Worm (Caenorhabditis elegans) whole organism, L4 larva: ENCODE measurements around the gene srh-30.

Source experiments
- D1046.2 ChIP-seq: fragments of 200-800 bp; sonication (Bioruptor generic); IDR thresholded peaks from 2 replicates; pipeline ENCODE4 v1.3.6; 2022; ENCODE audit warnings: missing genetic modification characterization, missing compliant biosample characterization
- F44E2.7 ChIP-seq: fragments of 200-800 bp; sonication (Bioruptor generic); IDR thresholded peaks from 2 replicates; pipeline ENCODE4 v2.1.2; 2022; ENCODE audit warnings: missing genetic modification characterization, missing compliant biosample characterization
- R02D3.7 ChIP-seq: fragments of 150-350 bp; sonication (generic microtip); optimal IDR thresholded peaks from 3 replicates; lab custom pipeline; 2014; ENCODE audit warnings: missing biosample characterization, missing genetic modification characterization
- daf-19 ChIP-seq: fragments of 200-800 bp; sonication (Bioruptor generic); conservative IDR thresholded peaks from 2 replicates; pipeline ENCODE4 v1.3.6; 2022; ENCODE audit warnings: missing genetic modification characterization, missing compliant biosample characterization
- dpl-1 ChIP-seq: fragments of 150-350 bp; optimal IDR thresholded peaks from 2 replicates; lab custom pipeline; 2014; ENCODE audit warnings: missing biosample characterization, missing genetic modification reagents, missing genetic modification characterization
- dve-1 ChIP-seq: sonication (generic microtip); optimal IDR thresholded peaks from 2 replicates; lab custom pipeline; 2017; ENCODE audit warnings: antibody characterized with exemption, mild to moderate bottlenecking, missing genetic modification characterization, missing compliant biosample characterization; ENCODE audit not compliant: insufficient read depth
- gei-8 ChIP-seq: fragments of 200-800 bp; sonication (Bioruptor generic); optimal IDR thresholded peaks from 2 replicates; lab custom pipeline; 2018; ENCODE audit warnings: mild to moderate bottlenecking, missing genetic modification characterization, missing compliant biosample characterization
- hif-1 ChIP-seq, 2 experiments: sonication (generic microtip); optimal IDR thresholded peaks; 2 replicates each; lab custom pipeline; 2016 to 2017; ENCODE audit warnings: missing compliant biosample characterization in 2 of 2, missing genetic modification characterization in 2 of 2, missing genetic modification reagents in 2 of 2, missing genotype in 2 of 2, mild to moderate bottlenecking in 1 of 2
- hlh-30 ChIP-seq: sonication (generic microtip); optimal IDR thresholded peaks from 2 replicates; lab custom pipeline; 2017; ENCODE audit warnings: antibody characterized with exemption, mild to moderate bottlenecking, missing genetic modification characterization, missing compliant biosample characterization; ENCODE audit not compliant: insufficient read depth
- hmg-1.1 ChIP-seq: fragments of 200-800 bp; sonication (Bioruptor generic); IDR thresholded peaks from 2 replicates; pipeline ENCODE4 v1.3.6; 2022; ENCODE audit warnings: missing genetic modification reagents, missing genetic modification characterization, missing compliant biosample characterization
- jun-1 ChIP-seq: fragments of 150-350 bp; optimal IDR thresholded peaks from 2 replicates; lab custom pipeline; 2014; ENCODE audit warnings: missing biosample characterization, missing genetic modification reagents, missing genetic modification characterization
- lin-13 ChIP-seq: fragments of 150-350 bp; optimal IDR thresholded peaks from 2 replicates; lab custom pipeline; 2014; ENCODE audit warnings: missing biosample characterization, missing genetic modification reagents, missing genetic modification characterization
- lin-15B ChIP-seq: fragments of 150-350 bp; sonication (generic microtip); optimal IDR thresholded peaks from 3 replicates; lab custom pipeline; 2014; ENCODE audit warnings: missing biosample characterization, missing genetic modification characterization
- lsy-2 ChIP-seq, 2 experiments: fragments of 150-350 bp in 1 of 2; sonication (generic microtip) in 1 of 2; optimal IDR thresholded peaks; 2 replicates each; lab custom pipeline; 2014 to 2017; ENCODE audit warnings: missing biosample characterization in 2 of 2, missing genetic modification characterization in 2 of 2
- mdl-1 ChIP-seq, 2 experiments: fragments of 150-350 bp in 1 of 2; sonication (generic microtip) in 1 of 2; optimal IDR thresholded peaks; 2 replicates each; lab custom pipeline; 2014 to 2017; ENCODE audit warnings: missing biosample characterization in 2 of 2, missing genetic modification characterization in 2 of 2
- mep-1 ChIP-seq: fragments of 150-350 bp; sonication (generic microtip); optimal IDR thresholded peaks from 3 replicates; lab custom pipeline; 2014; ENCODE audit warnings: missing biosample characterization, missing genetic modification characterization
- mes-2 ChIP-seq: sonication (generic microtip); optimal IDR thresholded peaks from 2 replicates; lab custom pipeline; 2016; ENCODE audit warnings: missing genotype, mild to moderate bottlenecking, missing genetic modification characterization, missing compliant biosample characterization; ENCODE audit not compliant: poor library complexity, severe bottlenecking
- mxl-2 ChIP-seq: fragments of 200-800 bp; sonication (Bioruptor generic); conservative IDR thresholded peaks from 2 replicates; pipeline ENCODE4 v1.3.6; 2022; ENCODE audit warnings: missing genetic modification reagents, missing genetic modification characterization, missing compliant biosample characterization
- mxl-3 ChIP-seq: fragments of 200-800 bp; sonication (Bioruptor generic); optimal IDR thresholded peaks from 2 replicates; lab custom pipeline; 2018; ENCODE audit warnings: mild to moderate bottlenecking, missing genetic modification characterization, missing compliant biosample characterization
- nhr-11 ChIP-seq: fragments of 150-350 bp; optimal IDR thresholded peaks from 2 replicates; lab custom pipeline; 2014; ENCODE audit warnings: missing biosample characterization, missing genetic modification characterization
- nhr-111 ChIP-seq: fragments of 200-800 bp; sonication (Bioruptor generic); optimal IDR thresholded peaks from 2 replicates; lab custom pipeline; 2018; ENCODE audit warnings: mild to moderate bottlenecking, missing genetic modification characterization, missing compliant biosample characterization
- nhr-28 ChIP-seq: fragments of 150-350 bp; optimal IDR thresholded peaks from 2 replicates; lab custom pipeline; 2014; ENCODE audit warnings: missing biosample characterization, missing genetic modification characterization
- nhr-48 ChIP-seq: sonication (generic microtip); optimal IDR thresholded peaks from 2 replicates; lab custom pipeline; 2016; ENCODE audit warnings: mild to moderate bottlenecking, missing genetic modification characterization, missing compliant biosample characterization
- pha-4 ChIP-seq, 2 experiments: fragments of 150-350 bp in 1 of 2; fragments of 200-800 bp in 1 of 2; sonication (Bioruptor generic) in 1 of 2; IDR thresholded peaks in 1 of 2; optimal IDR thresholded peaks in 1 of 2; 2 replicates each; pipeline versions ENCODE4 v1.3.6 to Lab custom; 2014 to 2022; ENCODE audit warnings: missing genetic modification characterization in 2 of 2, missing genetic modification reagents in 2 of 2, missing biosample characterization in 1 of 2, missing compliant biosample characterization in 1 of 2
- rbr-2 ChIP-seq: sonication (generic microtip); optimal IDR thresholded peaks from 2 replicates; lab custom pipeline; 2016; ENCODE audit warnings: missing genotype, missing genetic modification characterization, missing compliant biosample characterization
- set-16 ChIP-seq: fragments of 200-800 bp; sonication (Bioruptor generic); IDR thresholded peaks from 2 replicates; pipeline ENCODE4 v1.3.6; 2022; ENCODE audit warnings: missing genetic modification reagents, missing genetic modification characterization, missing compliant biosample characterization
- tag-97 ChIP-seq: fragments of 200-800 bp; sonication (Bioruptor generic); IDR thresholded peaks from 2 replicates; pipeline ENCODE4 v1.3.6; 2022; ENCODE audit warnings: missing genetic modification characterization, missing compliant biosample characterization
- unc-130 ChIP-seq: sonication (generic microtip); optimal IDR thresholded peaks from 2 replicates; lab custom pipeline; 2016; ENCODE audit warnings: missing genetic modification reagents, missing genetic modification characterization, missing compliant biosample characterization
- unc-62 ChIP-seq, 3 experiments: fragments of 150-350 bp in 1 of 3; sonication (generic microtip); optimal IDR thresholded peaks in 2 of 3; peaks in 1 of 3; 1 replicate in 1 of 3; 2 replicates in 2 of 3; lab custom pipeline; 2014 to 2017; ENCODE audit warnings: missing biosample characterization in 3 of 3, missing genetic modification characterization in 3 of 3, missing genetic modification reagents in 3 of 3, missing genotype in 1 of 3
- zag-1 ChIP-seq: fragments of 150-350 bp; optimal IDR thresholded peaks from 2 replicates; lab custom pipeline; 2014; ENCODE audit warnings: missing biosample characterization, missing genetic modification characterization
- zfp-2 ChIP-seq: sonication (generic microtip); optimal IDR thresholded peaks from 2 replicates; lab custom pipeline; 2016; ENCODE audit warnings: mild to moderate bottlenecking, missing genetic modification characterization, missing compliant biosample characterization
- zfp-3 ChIP-seq: fragments of 200-800 bp; sonication (Bioruptor generic); conservative IDR thresholded peaks from 2 replicates; pipeline ENCODE4 v1.3.6; 2022; ENCODE audit warnings: missing genetic modification reagents, missing genetic modification characterization, missing compliant biosample characterization
- ztf-11 ChIP-seq: fragments of 150-350 bp; optimal IDR thresholded peaks from 2 replicates; lab custom pipeline; 2014; ENCODE audit warnings: missing biosample characterization, missing genetic modification characterization

srh-30 gene

DNA sequence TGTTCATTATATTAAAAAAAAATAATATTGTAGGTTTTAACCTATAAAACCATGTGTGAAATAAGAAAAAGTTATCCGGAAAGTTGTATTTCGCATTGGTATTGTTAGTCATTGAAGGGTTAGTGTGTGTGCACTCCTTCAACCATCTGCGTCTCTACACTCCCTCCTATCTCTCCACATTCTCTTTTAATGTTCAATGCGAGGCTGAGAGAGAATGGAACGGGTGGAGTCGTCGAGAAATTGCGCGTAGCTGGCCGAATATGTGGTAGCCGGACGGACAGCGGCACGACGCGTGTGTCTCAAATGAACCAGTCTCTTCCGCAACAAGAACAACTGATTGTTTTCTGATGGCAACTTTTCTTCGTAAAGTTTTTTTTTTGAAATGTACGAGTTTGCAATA, 25.3 kb upstream of the srh-30 start:
- TF ChIP-seq ztf-11 (tag; lab: Kevin White, UChicago) (no peak), nhr-11 (tag; lab: Kevin White, UChicago) (peak; percentile 18), dve-1 (tag; lab: Kevin White, UChicago) (peak; percentile 24), tag-97 (GFP tag; lab: Robert Waterston, UW) (no peak), hmg-1.1 (GFP tag; lab: Robert Waterston, UW) (peak; percentile 66), F44E2.7 (GFP tag; lab: Robert Waterston, UW) (no peak), mdl-1 (tag; optimal IDR thresholded peaks at IDR 0.05; lab: Kevin White, UChicago) (peak in 1 of 2 experiments; percentile 50), dpl-1 (GFP tag; lab: Kevin White, UChicago) (peak; percentile 36), zfp-2 (tag; lab: Kevin White, UChicago) (no peak), rbr-2 (tag; lab: Kevin White, UChicago) (peak; percentile 25), lin-15B (tag; lab: Kevin White, UChicago) (no peak), gei-8 (GFP tag; lab: Kevin White, UChicago) (no peak), D1046.2 (GFP tag; lab: Robert Waterston, UW) (no peak), mxl-3 (peak; percentile 70), nhr-28 (peak; percentile 38), mep-1 (peak; percentile 56), hlh-30 (tag; lab: Kevin White, UChicago) (peak; percentile 0)

DNA sequence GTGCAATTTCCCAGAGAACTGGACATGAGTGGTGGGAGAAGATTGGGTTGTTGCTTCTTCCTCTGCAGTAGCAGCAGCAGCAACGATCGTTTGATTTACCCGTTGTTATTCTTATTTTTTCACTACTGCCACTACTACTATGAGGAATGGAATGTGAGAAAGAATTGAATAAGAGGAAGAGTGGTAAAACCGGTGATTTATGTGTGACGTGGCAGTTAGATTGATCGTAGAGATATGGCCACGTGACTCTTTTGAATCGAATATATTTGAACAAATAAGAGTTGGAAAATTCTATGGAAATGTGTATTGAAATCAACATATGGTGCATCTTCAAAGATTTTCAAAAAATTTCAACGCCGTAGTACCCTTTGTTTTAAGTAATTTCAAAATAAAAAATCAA, 24.7 kb upstream of the srh-30 start:
- TF ChIP-seq dpl-1 (GFP tag; lab: Kevin White, UChicago) (no peak), nhr-28 (no peak), nhr-111 (GFP tag; lab: Kevin White, UChicago) (no peak), R02D3.7 (tag; lab: Kevin White, UChicago) (no peak), zag-1 (tag; lab: Kevin White, UChicago) (no peak), lin-15B (tag; lab: Kevin White, UChicago) (no peak), mxl-3 (no peak), unc-62 (GFP tag; optimal IDR thresholded peaks at IDR 0.05 in 1 of 2; lab: Kevin White, UChicago) (no peak), unc-62 (tag; optimal IDR thresholded peaks at IDR 0.05; lab: Kevin White, UChicago) (no peak), unc-130 (GFP tag; lab: Kevin White, UChicago) (no peak), jun-1 (tag; lab: Kevin White, UChicago) (no peak), hif-1 (tag; optimal IDR thresholded peaks at IDR 0.05; lab: Kevin White, UChicago) (no peak)
- TF ChIP-seq, all 104 proteins: peak for 0

DNA sequence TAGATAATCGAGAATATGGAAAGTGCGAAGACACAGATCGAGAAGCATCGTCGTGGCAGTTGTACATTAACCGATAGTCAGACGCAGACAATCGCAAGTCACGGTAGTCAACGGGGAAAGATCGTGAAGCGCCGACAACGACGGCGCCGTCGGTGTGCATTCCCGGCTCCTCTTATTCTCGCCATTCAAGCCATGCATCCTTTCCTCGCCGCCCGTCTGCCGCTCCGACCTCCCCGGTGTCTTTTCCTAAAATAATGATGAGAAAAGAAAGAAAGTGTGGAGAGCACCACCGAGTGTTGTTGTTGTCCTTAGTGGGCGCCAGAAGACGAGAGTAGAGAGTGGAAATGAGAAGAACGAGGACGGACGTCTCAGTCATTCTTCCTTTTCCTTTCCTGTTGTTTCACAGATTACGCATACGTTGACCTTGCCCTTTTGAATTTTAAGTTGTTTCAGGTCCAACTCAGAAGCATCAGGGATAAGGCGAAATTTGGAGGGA, 22.2 kb upstream of the srh-30 start, which contains the start of gene ZC404.1:
Gene ZC404.1, plus strand, starts transcription at position 446 of the 496 bp plus-strand sequence.
- TF ChIP-seq rbr-2 (tag; lab: Kevin White, UChicago) (peak; percentile 21), mdl-1 (tag; optimal IDR thresholded peaks at IDR 0.05; lab: Kevin White, UChicago) (no peak), nhr-48 (tag; lab: Kevin White, UChicago) (no peak), pha-4 (GFP tag; IDR thresholded peaks at IDR 0.05; lab: Robert Waterston, UW) (no peak), pha-4 (tag; optimal IDR thresholded peaks at IDR 0.05; lab: Kevin White, UChicago) (no peak), mxl-2 (no peak), set-16 (GFP tag; lab: Robert Waterston, UW) (peak; percentile 62), daf-19 (GFP tag; lab: Robert Waterston, UW) (no peak), hif-1 (tag; optimal IDR thresholded peaks at IDR 0.05; lab: Kevin White, UChicago) (no peak), mes-2 (tag; lab: Kevin White, UChicago) (peak; percentile 28), hmg-1.1 (GFP tag; lab: Robert Waterston, UW) (0 out of 2 replicates have a peak, but pooled peaks have one; percentile 11), lin-13 (no peak), lsy-2 (tag; optimal IDR thresholded peaks at IDR 0.05; lab: Kevin White, UChicago) (no peak)

DNA sequence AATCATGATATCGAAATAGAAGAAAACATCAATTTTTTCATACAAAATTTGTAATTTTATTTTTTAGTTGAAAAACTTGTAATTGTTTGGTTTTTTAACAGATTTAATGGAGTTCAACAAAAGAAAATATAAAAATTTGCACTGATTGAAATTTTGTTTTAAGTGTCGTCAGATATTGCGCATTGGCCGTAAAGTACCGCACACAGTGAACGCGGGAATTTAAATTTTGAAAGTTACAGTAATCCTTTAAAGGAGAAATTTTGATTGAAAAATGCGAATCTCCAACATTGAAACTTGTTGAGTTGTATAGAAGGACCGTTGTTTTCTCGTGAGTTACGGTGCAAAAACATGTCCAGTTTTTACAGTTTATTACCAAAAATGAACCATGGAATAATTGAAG, 21.4 kb upstream of the srh-30 start:
- TF ChIP-seq lin-13 (no peak), lsy-2 (tag; optimal IDR thresholded peaks at IDR 0.05; lab: Kevin White, UChicago) (peak in 1 of 2 experiments; percentile 8), zfp-3 (GFP tag; lab: Robert Waterston, UW) (no peak), dpl-1 (GFP tag; lab: Kevin White, UChicago) (no peak)
